Worm (Caenorhabditis elegans) whole organism, midembryonic: ENCODE data around the gene gldi-2.

Experiments
- T22C8.4 ChIP-seq: fragments of 200-800 bp; sonication (Bioruptor generic); IDR thresholded peaks from 2 replicates; pipeline ENCODE4 v1.3.6; 2022; ENCODE audit warnings: missing genetic modification characterization, missing compliant biosample characterization
- cog-1 ChIP-seq: sonication (generic microtip); optimal IDR thresholded peaks from 2 replicates; lab custom pipeline; 2016; ENCODE audit warnings: missing genetic modification characterization, missing compliant biosample characterization
- flt-1 ChIP-seq: fragments of 200-800 bp; sonication (Bioruptor generic); IDR thresholded peaks from 2 replicates; pipeline ENCODE4 v1.3.6; 2022; ENCODE audit warnings: missing genetic modification characterization, missing compliant biosample characterization
- klf-2 ChIP-seq: fragments of 200-800 bp; sonication (Bioruptor generic); conservative IDR thresholded peaks from 2 replicates; pipeline ENCODE4 v1.3.6; 2022; ENCODE audit warnings: missing genetic modification reagents, missing genetic modification characterization, missing compliant biosample characterization
- med-1 ChIP-seq: sonication (generic microtip); optimal IDR thresholded peaks from 2 replicates; lab custom pipeline; 2017; ENCODE audit warnings: missing genetic modification characterization, mild to moderate bottlenecking, missing compliant biosample characterization, antibody characterized with exemption, missing genetic modification reagents; ENCODE audit not compliant: insufficient read depth
- ref-1 ChIP-seq: fragments of 200-800 bp; sonication (Bioruptor generic); conservative IDR thresholded peaks from 2 replicates; pipeline ENCODE4 v1.3.6; 2022; ENCODE audit warnings: missing genetic modification reagents, missing genetic modification characterization, missing compliant biosample characterization
- tab-1 ChIP-seq: fragments of 200-800 bp; sonication (Bioruptor generic); IDR thresholded peaks from 2 replicates; pipeline ENCODE4 v1.3.6; 2022; ENCODE audit warnings: missing genetic modification characterization, missing compliant biosample characterization
- ztf-23 ChIP-seq: fragments of 200-800 bp; sonication (Bioruptor generic); IDR thresholded peaks from 2 replicates; pipeline ENCODE4 v1.3.6; 2022; ENCODE audit warnings: missing genetic modification reagents, missing genetic modification characterization, missing compliant biosample characterization
- ztf-29 ChIP-seq: fragments of 200-800 bp; sonication (Bioruptor generic); IDR thresholded peaks from 2 replicates; pipeline ENCODE4 v1.3.6; 2022; ENCODE audit warnings: missing genetic modification reagents, missing genetic modification characterization, missing compliant biosample characterization

gldi-2 gene

ce11 chrII:6821832-6822231 is 38.6 kb downstream of the gldi-2 start:
- TF ChIP-seq tab-1 (GFP tag; lab: Robert Waterston, UW), result no peak
- no peak for TF ChIP-seq klf-2 (GFP tag; lab: Robert Waterston, UW)
- TF ChIP-seq cog-1 (tag; lab: Kevin White, UChicago), result no peak
- no peak for TF ChIP-seq med-1 (GFP tag; lab: Kevin White, UChicago)
- TF ChIP-seq ztf-29 (GFP tag; lab: Robert Waterston, UW), result no peak
- TF ChIP-seq flt-1 (GFP tag; lab: Robert Waterston, UW), result no peak
- TF ChIP-seq T22C8.4 (GFP tag; lab: Robert Waterston, UW), result no peak
- TF ChIP-seq ztf-23 (GFP tag; lab: Robert Waterston, UW), result no peak
- TF ChIP-seq ref-1 (GFP tag; lab: Robert Waterston, UW), result no peak

- no peak for TF ChIP-seq ztf-29 (GFP tag; lab: Robert Waterston, UW)
- no peak for TF ChIP-seq flt-1 (GFP tag; lab: Robert Waterston, UW)
- no peak for TF ChIP-seq ztf-23 (GFP tag; lab: Robert Waterston, UW)
- TF ChIP-seq tab-1 (GFP tag; lab: Robert Waterston, UW), result no peak
- TF ChIP-seq med-1 (GFP tag; lab: Kevin White, UChicago), result no peak
- no peak for TF ChIP-seq klf-2 (GFP tag; lab: Robert Waterston, UW)
- no peak for TF ChIP-seq ref-1 (GFP tag; lab: Robert Waterston, UW)
- TF ChIP-seq T22C8.4 (GFP tag; lab: Robert Waterston, UW), result no peak
- no peak for TF ChIP-seq cog-1 (tag; lab: Kevin White, UChicago)
Measured at ce11 chrII:6822347-6822746, 39.1 kb downstream of the gldi-2 start.

- TF ChIP-seq med-1 (GFP tag; lab: Kevin White, UChicago) (no peak), cog-1 (tag; lab: Kevin White, UChicago) (peak; percentile 42)
Measured at ce11 chrII:6823233-6823632, 40.0 kb downstream of the gldi-2 start.

ce11 chrII:6823912-6824311 is 40.7 kb downstream of the gldi-2 start:
- TF ChIP-seq ztf-29 (GFP tag; lab: Robert Waterston, UW) (no peak), tab-1 (GFP tag; lab: Robert Waterston, UW) (no peak), ref-1 (GFP tag; lab: Robert Waterston, UW) (no peak), T22C8.4 (GFP tag; lab: Robert Waterston, UW) (no peak), med-1 (GFP tag; lab: Kevin White, UChicago) (no peak), flt-1 (GFP tag; lab: Robert Waterston, UW) (no peak), ztf-23 (GFP tag; lab: Robert Waterston, UW) (no peak), cog-1 (tag; lab: Kevin White, UChicago) (no peak), klf-2 (GFP tag; lab: Robert Waterston, UW) (no peak)

- TF ChIP-seq tab-1 (GFP tag; lab: Robert Waterston, UW) (no peak), T22C8.4 (GFP tag; lab: Robert Waterston, UW) (no peak), flt-1 (GFP tag; lab: Robert Waterston, UW) (no peak), ztf-29 (GFP tag; lab: Robert Waterston, UW) (no peak), ztf-23 (GFP tag; lab: Robert Waterston, UW) (no peak), med-1 (GFP tag; lab: Kevin White, UChicago) (no peak), klf-2 (GFP tag; lab: Robert Waterston, UW) (no peak), ref-1 (GFP tag; lab: Robert Waterston, UW) (no peak), cog-1 (tag; lab: Kevin White, UChicago) (no peak)
Measured at ce11 chrII:6824524-6824923, 41.3 kb downstream of the gldi-2 start.

ce11 chrII:6825732-6826131 is 42.5 kb downstream of the gldi-2 start:
- TF ChIP-seq ztf-23 (GFP tag; lab: Robert Waterston, UW) (no peak), flt-1 (GFP tag; lab: Robert Waterston, UW) (no peak), tab-1 (GFP tag; lab: Robert Waterston, UW) (no peak), med-1 (GFP tag; lab: Kevin White, UChicago) (no peak), ztf-29 (GFP tag; lab: Robert Waterston, UW) (0 out of 2 replicates have a peak, but pooled peaks have one; percentile 44), ref-1 (GFP tag; lab: Robert Waterston, UW) (no peak), cog-1 (tag; lab: Kevin White, UChicago) (peak; percentile 77), T22C8.4 (GFP tag; lab: Robert Waterston, UW) (no peak), klf-2 (GFP tag; lab: Robert Waterston, UW) (no peak)

ce11 chrII:6826726-6827125 is 43.5 kb downstream of the gldi-2 start:
- TF ChIP-seq flt-1 (GFP tag; lab: Robert Waterston, UW) (no peak), med-1 (GFP tag; lab: Kevin White, UChicago) (no peak), ref-1 (GFP tag; lab: Robert Waterston, UW) (no peak), cog-1 (tag; lab: Kevin White, UChicago) (no peak), ztf-23 (GFP tag; lab: Robert Waterston, UW) (no peak), ztf-29 (GFP tag; lab: Robert Waterston, UW) (no peak), T22C8.4 (GFP tag; lab: Robert Waterston, UW) (no peak), tab-1 (GFP tag; lab: Robert Waterston, UW) (no peak), klf-2 (GFP tag; lab: Robert Waterston, UW) (no peak)

ce11 chrII:6827388-6827787 is 44.2 kb downstream of the gldi-2 start:
- no peak for TF ChIP-seq ztf-29 (GFP tag; lab: Robert Waterston, UW)
- no peak for TF ChIP-seq T22C8.4 (GFP tag; lab: Robert Waterston, UW)
- TF ChIP-seq flt-1 (GFP tag; lab: Robert Waterston, UW), result 0 out of 2 replicates have a peak, but pooled peaks have one; percentile 10
- TF ChIP-seq tab-1 (GFP tag; lab: Robert Waterston, UW), result no peak
- TF ChIP-seq cog-1 (tag; lab: Kevin White, UChicago), result no peak
- no peak for TF ChIP-seq ztf-23 (GFP tag; lab: Robert Waterston, UW)
- TF ChIP-seq ref-1 (GFP tag; lab: Robert Waterston, UW), result no peak
- TF ChIP-seq med-1 (GFP tag; lab: Kevin White, UChicago), result no peak
